Worm (Caenorhabditis elegans): Measurements from ENCODE around the gene Y62H9A.9.

- no peak for TF ChIP-seq W03F9.2 (tag; optimal IDR thresholded peaks at IDR 0.05)
- TF ChIP-seq dao-5 (tag; optimal IDR thresholded peaks at IDR 0.05): no peak
- TF ChIP-seq him-1 (tag; optimal IDR thresholded peaks at IDR 0.05): no peak
These were observed 5.6 kb downstream of the Y62H9A.9 start, which contains the start of gene Y62H9A.8 for ce11 chrX:11892328-11892727.
